Worm (Caenorhabditis elegans): ENCODE data around the gene srh-48.

ce11 chrII:9374807-9375206 lies 5.1 kb upstream of the srh-48 start, which contains the start of gene C06C3.12:
- TF ChIP-seq ztf-11 (tag; optimal IDR thresholded peaks at IDR 0.05) (no peak), skn-1 (tag; optimal IDR thresholded peaks at IDR 0.05) (no peak), ceh-82 (tag; optimal IDR thresholded peaks at IDR 0.05) (no peak), nhr-23 (tag; optimal IDR thresholded peaks at IDR 0.05) (no peak), nhr-76 (tag; optimal IDR thresholded peaks at IDR 0.05) (no peak), nfya-1 (tag; optimal IDR thresholded peaks at IDR 0.05; ENCODE audit: insufficient read depth) (no peak), lin-39 (tag; optimal IDR thresholded peaks at IDR 0.05) (no peak), pha-4 (tag; optimal IDR thresholded peaks at IDR 0.05) (no peak)

Measured in whole organism, L3 larva.